Worm (Caenorhabditis elegans) whole organism, L4 larva: ENCODE data around the gene hot-4.

Experiments
- F10B5.3 ChIP-seq: sonication (generic microtip); optimal IDR thresholded peaks from 2 replicates; lab custom pipeline; 2016; ENCODE audit warnings: mild to moderate bottlenecking, missing genetic modification characterization, missing compliant biosample characterization
- R02D3.7 ChIP-seq: fragments of 150-350 bp; sonication (generic microtip); optimal IDR thresholded peaks from 3 replicates; lab custom pipeline; 2014; ENCODE audit warnings: missing biosample characterization, missing genetic modification characterization
- ceh-28 ChIP-seq: fragments of 150-350 bp; optimal IDR thresholded peaks from 2 replicates; lab custom pipeline; 2014; ENCODE audit warnings: missing biosample characterization, missing genetic modification reagents, missing genetic modification characterization
- ces-1 ChIP-seq: fragments of 150-350 bp; sonication (generic microtip); optimal IDR thresholded peaks from 4 replicates; lab custom pipeline; 2014; ENCODE audit warnings: missing biosample characterization, missing genetic modification reagents, missing genetic modification characterization
- hlh-30 ChIP-seq: sonication (generic microtip); optimal IDR thresholded peaks from 2 replicates; lab custom pipeline; 2017; ENCODE audit warnings: antibody characterized with exemption, mild to moderate bottlenecking, missing genetic modification characterization, missing compliant biosample characterization; ENCODE audit not compliant: insufficient read depth
- mep-1 ChIP-seq: fragments of 150-350 bp; sonication (generic microtip); optimal IDR thresholded peaks from 3 replicates; lab custom pipeline; 2014; ENCODE audit warnings: missing biosample characterization, missing genetic modification characterization
- snpc-4 ChIP-seq: fragments of 150-350 bp; optimal IDR thresholded peaks from 2 replicates; lab custom pipeline; 2014; ENCODE audit warnings: missing biosample characterization, missing genetic modification characterization
- unc-62 ChIP-seq, 3 experiments: fragments of 150-350 bp in 1 of 3; sonication (generic microtip); optimal IDR thresholded peaks in 2 of 3; peaks in 1 of 3; 1 replicate in 1 of 3; 2 replicates in 2 of 3; lab custom pipeline; 2014 to 2017; ENCODE audit warnings: missing biosample characterization in 3 of 3, missing genetic modification characterization in 3 of 3, missing genetic modification reagents in 3 of 3, missing genotype in 1 of 3

DNA sequence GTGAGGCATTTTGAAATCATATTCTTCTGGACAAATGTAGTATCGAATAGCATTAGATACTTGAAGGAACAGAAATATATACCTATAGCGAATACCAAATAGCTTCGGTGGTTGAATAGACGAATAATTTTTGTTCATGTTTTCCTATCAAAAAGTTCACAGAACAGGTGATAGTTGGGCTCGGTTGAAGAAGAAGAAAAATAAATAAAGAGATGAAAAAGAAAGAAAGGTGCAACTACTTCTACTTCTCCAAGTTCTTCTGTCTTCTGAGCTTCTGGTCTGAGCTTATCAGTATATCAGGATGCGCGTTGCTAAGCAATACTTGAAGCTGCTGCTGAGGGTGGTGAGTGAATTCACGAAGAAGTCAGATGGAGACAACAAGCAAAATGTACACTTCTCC is 3.3 kb upstream of the hot-4 start, which contains the start of gene C23G10.10:
- TF ChIP-seq mep-1 (tag; lab: Kevin White, UChicago) (no peak), snpc-4 (tag; lab: Kevin White, UChicago) (no peak), unc-62 (GFP tag; optimal IDR thresholded peaks at IDR 0.05 in 1 of 2; lab: Kevin White, UChicago) (no peak), unc-62 (tag; optimal IDR thresholded peaks at IDR 0.05; lab: Kevin White, UChicago) (no peak), R02D3.7 (no peak), hlh-30 (tag; lab: Kevin White, UChicago) (no peak), ceh-28 (tag; lab: Kevin White, UChicago) (no peak), ces-1 (GFP tag; lab: Kevin White, UChicago) (no peak), F10B5.3 (tag; lab: Kevin White, UChicago) (no peak)
